Worm (Caenorhabditis elegans): ENCODE results near the gene C05D12.1.

C05D12.1 gene

ce11 chrII:11400386-11400785 is 15.2 kb downstream of the C05D12.1 start:
- TF ChIP-seq nhr-129 (tag; optimal IDR thresholded peaks at IDR 0.05) (peak; percentile 7), dmd-4 (tag; optimal IDR thresholded peaks at IDR 0.05) (no peak)

DNA sequence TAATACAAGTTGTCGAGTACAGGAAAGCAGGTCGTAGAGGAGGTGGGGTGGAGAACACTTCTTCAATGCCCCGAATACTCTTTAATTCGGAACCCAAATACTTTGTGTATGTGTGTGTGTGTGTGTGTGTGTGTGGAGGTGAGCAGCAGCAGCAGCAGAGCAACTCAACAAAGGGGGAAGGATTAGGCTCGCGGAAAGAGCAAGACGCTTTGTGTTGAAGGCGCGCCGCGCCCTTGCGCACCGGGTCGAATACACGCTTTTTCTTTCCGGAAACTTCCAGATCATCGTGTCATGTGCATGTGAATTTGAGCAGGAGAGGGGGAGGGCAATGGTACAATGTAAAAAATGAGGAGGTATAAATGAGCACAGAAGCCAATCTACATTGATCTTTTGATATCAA is 16.8 kb downstream of the C05D12.1 start:
- TF ChIP-seq egl-27 (tag; optimal IDR thresholded peaks at IDR 0.05) = no peak
- TF ChIP-seq alr-1 (tag; optimal IDR thresholded peaks at IDR 0.05) = no peak
- no peak for TF ChIP-seq blmp-1 (tag; optimal IDR thresholded peaks at IDR 0.05; ENCODE audit: insufficient read depth)
- TF ChIP-seq nhr-11 (tag; optimal IDR thresholded peaks at IDR 0.05) = no peak
- no peak for TF ChIP-seq nhr-237 (tag; optimal IDR thresholded peaks at IDR 0.05)
- no peak for TF ChIP-seq F13H6.1 (tag; optimal IDR thresholded peaks at IDR 0.05)
- TF ChIP-seq sma-9 (GFP tag; optimal IDR thresholded peaks at IDR 0.05) = no peak
- no peak for TF ChIP-seq sma-9 (tag; optimal IDR thresholded peaks at IDR 0.05)
- no peak for TF ChIP-seq unc-62 (GFP tag; optimal IDR thresholded peaks at IDR 0.05)
- no peak for TF ChIP-seq unc-55 (GFP tag; optimal IDR thresholded peaks at IDR 0.05)
- TF ChIP-seq ceh-16 (tag; optimal IDR thresholded peaks at IDR 0.05) = no peak
- TF ChIP-seq ztf-1 (GFP tag; conservative IDR thresholded peaks at IDR 0.05) = no peak
- no peak for TF ChIP-seq aly-2 (tag; optimal IDR thresholded peaks at IDR 0.05)
- TF ChIP-seq snpc-4 (tag; optimal IDR thresholded peaks at IDR 0.05) = no peak
- TF ChIP-seq sma-3 (GFP tag; optimal IDR thresholded peaks at IDR 0.05) = no peak
- no peak for TF ChIP-seq nhr-6 (tag; optimal IDR thresholded peaks at IDR 0.05)
- TF ChIP-seq ztf-4 (tag; optimal IDR thresholded peaks at IDR 0.05) = no peak
- TF ChIP-seq dmd-4 (tag; optimal IDR thresholded peaks at IDR 0.05) = no peak

- TF ChIP-seq snpc-4 (tag; optimal IDR thresholded peaks at IDR 0.05) = no peak
- no peak for TF ChIP-seq unc-62 (GFP tag; optimal IDR thresholded peaks at IDR 0.05)
- TF ChIP-seq sma-3 (GFP tag; optimal IDR thresholded peaks at IDR 0.05) = no peak
- TF ChIP-seq mab-5 (tag; optimal IDR thresholded peaks at IDR 0.05) = no peak
- no peak for TF ChIP-seq gmeb-1 (tag; optimal IDR thresholded peaks at IDR 0.05)
- TF ChIP-seq zag-1 (tag; optimal IDR thresholded peaks at IDR 0.05) = no peak
- no peak for TF ChIP-seq ztf-4 (tag; optimal IDR thresholded peaks at IDR 0.05)
- no peak for TF ChIP-seq nhr-10 (tag; optimal IDR thresholded peaks at IDR 0.05)
- no peak for TF ChIP-seq peb-1 (tag; optimal IDR thresholded peaks at IDR 0.05)
- TF ChIP-seq lin-39 (tag; optimal IDR thresholded peaks at IDR 0.05) = no peak
- TF ChIP-seq R02D3.7 (tag; optimal IDR thresholded peaks at IDR 0.05) = no peak
- TF ChIP-seq mdl-1 (tag; optimal IDR thresholded peaks at IDR 0.05) = no peak
- no peak for TF ChIP-seq aly-2 (tag; optimal IDR thresholded peaks at IDR 0.05)
Observed at ce11 chrII:11396217-11396616, 19.4 kb downstream of the C05D12.1 start.

- TF ChIP-seq dmd-4 (tag; optimal IDR thresholded peaks at IDR 0.05) (no peak), ZK546.5 (tag; optimal IDR thresholded peaks at IDR 0.05) (no peak), nhr-12 (tag; optimal IDR thresholded peaks at IDR 0.05) (no peak), lin-13 (GFP tag; optimal IDR thresholded peaks at IDR 0.05) (no peak), F13H6.1 (tag; optimal IDR thresholded peaks at IDR 0.05) (no peak)
Observed at ce11 chrII:11393787-11394186, 21.8 kb downstream of the C05D12.1 start.

DNA sequence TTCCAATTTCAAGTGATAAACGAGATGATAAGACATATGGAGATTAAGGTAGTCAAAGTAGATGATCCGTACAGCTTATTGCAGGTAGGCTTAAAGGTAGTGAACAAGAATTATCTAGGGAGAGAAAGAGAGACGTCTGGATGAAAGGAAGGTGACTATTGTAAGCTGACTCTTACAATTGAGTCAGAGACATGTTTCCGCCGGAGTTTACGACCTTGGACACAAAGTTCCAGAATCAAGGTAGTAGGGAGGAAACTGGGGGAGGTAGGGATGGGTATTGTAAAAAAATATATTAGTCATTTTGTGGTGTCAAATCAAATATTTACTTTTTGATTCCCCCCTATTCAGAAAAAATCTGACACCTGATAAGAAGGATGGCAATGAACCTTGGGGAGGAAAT is 23.2 kb downstream of the C05D12.1 start:
- TF ChIP-seq aly-2 (tag; optimal IDR thresholded peaks at IDR 0.05) = no peak
- TF ChIP-seq nhr-237 (tag; optimal IDR thresholded peaks at IDR 0.05) = no peak
- no peak for TF ChIP-seq egl-27 (tag; optimal IDR thresholded peaks at IDR 0.05)
- no peak for TF ChIP-seq nhr-23 (tag; optimal IDR thresholded peaks at IDR 0.05)
- TF ChIP-seq sma-3 (GFP tag; optimal IDR thresholded peaks at IDR 0.05) = no peak
- TF ChIP-seq alr-1 (tag; optimal IDR thresholded peaks at IDR 0.05) = no peak
- TF ChIP-seq nhr-11 (tag; optimal IDR thresholded peaks at IDR 0.05) = no peak
- TF ChIP-seq lin-11 (tag; optimal IDR thresholded peaks at IDR 0.05) = no peak
- TF ChIP-seq Y55F3AM.14 (GFP tag; optimal IDR thresholded peaks at IDR 0.05) = no peak
- TF ChIP-seq nhr-12 (tag; optimal IDR thresholded peaks at IDR 0.05) = no peak
- TF ChIP-seq ama-1 (optimal IDR thresholded peaks at IDR 0.05) = no peak
- no peak for TF ChIP-seq ceh-16 (tag; optimal IDR thresholded peaks at IDR 0.05)
- TF ChIP-seq mbf-1 (tag; optimal IDR thresholded peaks at IDR 0.05) = no peak
- no peak for TF ChIP-seq elt-3 (tag; optimal IDR thresholded peaks at IDR 0.05)
- TF ChIP-seq gmeb-1 (tag; optimal IDR thresholded peaks at IDR 0.05) = no peak

Data from whole organism, L2 larva.